Worm (Caenorhabditis elegans) whole organism, L4 larva: ENCODE results near the gene K07H8.5.
A peak's percentile ranks its signal among the peaks of the same experiment; 100 is the strongest.

Source experiments
- T20F7.1 ChIP-seq: fragments of 200-800 bp; sonication (Bioruptor generic); optimal IDR thresholded peaks from 2 replicates; lab custom pipeline; 2018; ENCODE audit warnings: mild to moderate bottlenecking, missing genetic modification characterization, missing compliant biosample characterization
- Y5F2A.4 ChIP-seq: fragments of 200-800 bp; sonication (Bioruptor generic); optimal IDR thresholded peaks from 2 replicates; lab custom pipeline; 2018; ENCODE audit warnings: mild to moderate bottlenecking, missing genetic modification characterization, missing compliant biosample characterization
- Y75B8A.6 ChIP-seq: fragments of 200-800 bp; sonication (Bioruptor generic); IDR thresholded peaks from 2 replicates; pipeline ENCODE4 v1.3.6; 2022; ENCODE audit warnings: missing genetic modification reagents, missing genetic modification characterization, missing compliant biosample characterization
- ZK546.5 ChIP-seq, 2 experiments: sonication (generic microtip); optimal IDR thresholded peaks; 2 replicates each; lab custom pipeline; 2017; ENCODE audit warnings: missing biosample characterization in 2 of 2, missing genetic modification characterization in 2 of 2
- aha-1 ChIP-seq: fragments of 150-350 bp; peaks from one replicate; lab custom pipeline; 2014; ENCODE audit warnings: missing biosample characterization, missing genetic modification characterization
- arid-1 ChIP-seq: fragments of 200-800 bp; sonication (Bioruptor generic); conservative IDR thresholded peaks from 2 replicates; pipeline ENCODE4 v1.3.6; 2022; ENCODE audit warnings: missing genetic modification reagents, missing genetic modification characterization, missing compliant biosample characterization
- ceh-62 ChIP-seq: sonication (generic microtip); optimal IDR thresholded peaks from 2 replicates; lab custom pipeline; 2017; ENCODE audit warnings: missing biosample characterization, missing genetic modification characterization
- daf-16 ChIP-seq, 3 experiments: sonication (generic microtip); optimal IDR thresholded peaks; 2 replicates each; lab custom pipeline; 2016 to 2017; ENCODE audit warnings: missing genetic modification characterization in 3 of 3, missing genetic modification reagents in 3 of 3, mild to moderate bottlenecking in 2 of 3, missing compliant biosample characterization in 2 of 3, missing biosample characterization in 1 of 3, moderate library complexity in 1 of 3
- dmd-6 ChIP-seq: fragments of 200-800 bp; sonication (Bioruptor generic); IDR thresholded peaks from 2 replicates; pipeline ENCODE4 v1.3.6; 2022; ENCODE audit warnings: missing genetic modification reagents, missing genetic modification characterization, missing compliant biosample characterization
- dpl-1 ChIP-seq: fragments of 150-350 bp; optimal IDR thresholded peaks from 2 replicates; lab custom pipeline; 2014; ENCODE audit warnings: missing biosample characterization, missing genetic modification reagents, missing genetic modification characterization
- dve-1 ChIP-seq: sonication (generic microtip); optimal IDR thresholded peaks from 2 replicates; lab custom pipeline; 2017; ENCODE audit warnings: antibody characterized with exemption, mild to moderate bottlenecking, missing genetic modification characterization, missing compliant biosample characterization; ENCODE audit not compliant: insufficient read depth
- hif-1 ChIP-seq, 2 experiments: sonication (generic microtip); optimal IDR thresholded peaks; 2 replicates each; lab custom pipeline; 2016 to 2017; ENCODE audit warnings: missing compliant biosample characterization in 2 of 2, missing genetic modification characterization in 2 of 2, missing genetic modification reagents in 2 of 2, missing genotype in 2 of 2, mild to moderate bottlenecking in 1 of 2
- hlh-11 ChIP-seq: fragments of 200-800 bp; sonication (Bioruptor generic); optimal IDR thresholded peaks from 2 replicates; lab custom pipeline; 2018; ENCODE audit warnings: mild to moderate bottlenecking, missing genetic modification characterization, missing compliant biosample characterization
- hlh-30 ChIP-seq: sonication (generic microtip); optimal IDR thresholded peaks from 2 replicates; lab custom pipeline; 2017; ENCODE audit warnings: antibody characterized with exemption, mild to moderate bottlenecking, missing genetic modification characterization, missing compliant biosample characterization; ENCODE audit not compliant: insufficient read depth
- hmg-1.1 ChIP-seq: fragments of 200-800 bp; sonication (Bioruptor generic); IDR thresholded peaks from 2 replicates; pipeline ENCODE4 v1.3.6; 2022; ENCODE audit warnings: missing genetic modification reagents, missing genetic modification characterization, missing compliant biosample characterization
- jun-1 ChIP-seq: fragments of 150-350 bp; optimal IDR thresholded peaks from 2 replicates; lab custom pipeline; 2014; ENCODE audit warnings: missing biosample characterization, missing genetic modification reagents, missing genetic modification characterization
- lin-1 ChIP-seq: fragments of 200-800 bp; sonication (Bioruptor generic); IDR thresholded peaks from 2 replicates; pipeline ENCODE4 v1.3.6; 2022; ENCODE audit warnings: missing genetic modification reagents, missing genetic modification characterization, missing compliant biosample characterization
- lin-13 ChIP-seq: fragments of 150-350 bp; optimal IDR thresholded peaks from 2 replicates; lab custom pipeline; 2014; ENCODE audit warnings: missing biosample characterization, missing genetic modification reagents, missing genetic modification characterization
- lsy-2 ChIP-seq, 2 experiments: fragments of 150-350 bp in 1 of 2; sonication (generic microtip) in 1 of 2; optimal IDR thresholded peaks; 2 replicates each; lab custom pipeline; 2014 to 2017; ENCODE audit warnings: missing biosample characterization in 2 of 2, missing genetic modification characterization in 2 of 2
- mdl-1 ChIP-seq, 2 experiments: fragments of 150-350 bp in 1 of 2; sonication (generic microtip) in 1 of 2; optimal IDR thresholded peaks; 2 replicates each; lab custom pipeline; 2014 to 2017; ENCODE audit warnings: missing biosample characterization in 2 of 2, missing genetic modification characterization in 2 of 2
- mep-1 ChIP-seq: fragments of 150-350 bp; sonication (generic microtip); optimal IDR thresholded peaks from 3 replicates; lab custom pipeline; 2014; ENCODE audit warnings: missing biosample characterization, missing genetic modification characterization
- mes-2 ChIP-seq: sonication (generic microtip); optimal IDR thresholded peaks from 2 replicates; lab custom pipeline; 2016; ENCODE audit warnings: missing genotype, mild to moderate bottlenecking, missing genetic modification characterization, missing compliant biosample characterization; ENCODE audit not compliant: poor library complexity, severe bottlenecking
- mxl-2 ChIP-seq: fragments of 200-800 bp; sonication (Bioruptor generic); conservative IDR thresholded peaks from 2 replicates; pipeline ENCODE4 v1.3.6; 2022; ENCODE audit warnings: missing genetic modification reagents, missing genetic modification characterization, missing compliant biosample characterization
- mxl-3 ChIP-seq: fragments of 200-800 bp; sonication (Bioruptor generic); optimal IDR thresholded peaks from 2 replicates; lab custom pipeline; 2018; ENCODE audit warnings: mild to moderate bottlenecking, missing genetic modification characterization, missing compliant biosample characterization
- nhr-102 ChIP-seq: sonication (generic microtip); optimal IDR thresholded peaks from 2 replicates; lab custom pipeline; 2016; ENCODE audit warnings: mild to moderate bottlenecking, missing genetic modification characterization, moderate library complexity, missing compliant biosample characterization
- nhr-11 ChIP-seq: fragments of 150-350 bp; optimal IDR thresholded peaks from 2 replicates; lab custom pipeline; 2014; ENCODE audit warnings: missing biosample characterization, missing genetic modification characterization
- nhr-28 ChIP-seq: fragments of 150-350 bp; optimal IDR thresholded peaks from 2 replicates; lab custom pipeline; 2014; ENCODE audit warnings: missing biosample characterization, missing genetic modification characterization
- nhr-48 ChIP-seq: sonication (generic microtip); optimal IDR thresholded peaks from 2 replicates; lab custom pipeline; 2016; ENCODE audit warnings: mild to moderate bottlenecking, missing genetic modification characterization, missing compliant biosample characterization
- nhr-6 ChIP-seq: fragments of 150-350 bp; optimal IDR thresholded peaks from 2 replicates; lab custom pipeline; 2014; ENCODE audit warnings: missing biosample characterization, missing genetic modification characterization
- nhr-77 ChIP-seq: fragments of 150-350 bp; optimal IDR thresholded peaks from 2 replicates; lab custom pipeline; 2014; ENCODE audit warnings: missing biosample characterization, missing genetic modification characterization
- pha-4 ChIP-seq, 2 experiments: fragments of 150-350 bp in 1 of 2; fragments of 200-800 bp in 1 of 2; sonication (Bioruptor generic) in 1 of 2; IDR thresholded peaks in 1 of 2; optimal IDR thresholded peaks in 1 of 2; 2 replicates each; pipeline versions ENCODE4 v1.3.6 to Lab custom; 2014 to 2022; ENCODE audit warnings: missing genetic modification characterization in 2 of 2, missing genetic modification reagents in 2 of 2, missing biosample characterization in 1 of 2, missing compliant biosample characterization in 1 of 2
- php-3 ChIP-seq: fragments of 200-800 bp; sonication (Bioruptor generic); IDR thresholded peaks from 2 replicates; pipeline ENCODE4 v1.3.6; 2022; ENCODE audit warnings: missing genetic modification reagents, missing genetic modification characterization, missing compliant biosample characterization
- pqm-1 ChIP-seq: sonication (generic microtip); optimal IDR thresholded peaks from 2 replicates; lab custom pipeline; 2017; ENCODE audit warnings: missing biosample characterization, missing genetic modification characterization
- rbr-2 ChIP-seq: sonication (generic microtip); optimal IDR thresholded peaks from 2 replicates; lab custom pipeline; 2016; ENCODE audit warnings: missing genotype, missing genetic modification characterization, missing compliant biosample characterization
- set-16 ChIP-seq: fragments of 200-800 bp; sonication (Bioruptor generic); IDR thresholded peaks from 2 replicates; pipeline ENCODE4 v1.3.6; 2022; ENCODE audit warnings: missing genetic modification reagents, missing genetic modification characterization, missing compliant biosample characterization
- spr-1 ChIP-seq: sonication (generic microtip); optimal IDR thresholded peaks from 2 replicates; lab custom pipeline; 2016; ENCODE audit warnings: mild to moderate bottlenecking, missing genetic modification characterization, missing compliant biosample characterization
- tra-1 ChIP-seq: fragments of 200-800 bp; sonication (Bioruptor generic); IDR thresholded peaks from 2 replicates; pipeline ENCODE4 v1.3.6; 2022; ENCODE audit warnings: missing genetic modification reagents, missing genetic modification characterization, missing compliant biosample characterization
- unc-62 ChIP-seq, 3 experiments: fragments of 150-350 bp in 1 of 3; sonication (generic microtip); optimal IDR thresholded peaks in 2 of 3; peaks in 1 of 3; 1 replicate in 1 of 3; 2 replicates in 2 of 3; lab custom pipeline; 2014 to 2017; ENCODE audit warnings: missing biosample characterization in 3 of 3, missing genetic modification characterization in 3 of 3, missing genetic modification reagents in 3 of 3, missing genotype in 1 of 3
- zfp-3 ChIP-seq: fragments of 200-800 bp; sonication (Bioruptor generic); conservative IDR thresholded peaks from 2 replicates; pipeline ENCODE4 v1.3.6; 2022; ENCODE audit warnings: missing genetic modification reagents, missing genetic modification characterization, missing compliant biosample characterization

Gene K07H8.5

DNA sequence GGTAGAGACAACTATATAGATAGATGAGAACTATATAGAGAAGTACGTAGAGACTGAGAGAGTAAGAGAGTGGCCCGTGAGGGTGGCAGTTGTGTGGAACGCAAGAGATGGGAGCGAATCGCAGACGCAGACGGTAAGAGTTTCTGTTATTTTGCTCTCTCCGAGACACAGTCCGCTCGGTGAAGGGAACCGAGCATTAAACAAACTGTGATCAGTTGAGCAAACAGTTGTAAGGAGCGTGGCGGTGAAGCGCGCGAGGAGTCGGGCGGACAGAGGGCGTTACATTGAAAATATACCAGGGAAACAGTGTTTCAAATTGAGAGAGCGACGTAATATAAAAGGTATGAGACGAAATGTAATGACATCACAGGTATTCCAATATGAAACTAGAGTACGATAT is 38.6 kb upstream of the K07H8.5 start:
- TF ChIP-seq nhr-48 (tag; lab: Kevin White, UChicago) (peak; percentile 82), pha-4 (GFP tag; IDR thresholded peaks at IDR 0.05; lab: Robert Waterston, UW) (0 out of 2 replicates have a peak, but pooled peaks have one; percentile 13), pha-4 (tag; optimal IDR thresholded peaks at IDR 0.05; lab: Kevin White, UChicago) (no peak), ceh-62 (tag; lab: Kevin White, UChicago) (no peak), daf-16 (GFP tag; optimal IDR thresholded peaks at IDR 0.05; lab: Kevin White, UChicago) (no peak), daf-16 (tag; optimal IDR thresholded peaks at IDR 0.05; lab: Kevin White, UChicago) (peak; percentile 89), Y5F2A.4 (no peak), T20F7.1 (GFP tag; lab: Kevin White, UChicago) (peak; percentile 43), dve-1 (peak; percentile 78), lin-1 (GFP tag; lab: Robert Waterston, UW) (peak; percentile 31; the same call in 1 of the 2 replicates), nhr-6 (tag; lab: Kevin White, UChicago) (peak; percentile 30), tra-1 (GFP tag; lab: Robert Waterston, UW) (peak; percentile 63; the same call in 1 of the 2 replicates), hmg-1.1 (GFP tag; lab: Robert Waterston, UW) (peak; percentile 53), Y75B8A.6 (GFP tag; lab: Robert Waterston, UW) (no peak), dmd-6 (GFP tag; lab: Robert Waterston, UW) (peak; percentile 91), nhr-77 (tag; lab: Kevin White, UChicago) (peak; percentile 33), spr-1 (tag; lab: Kevin White, UChicago) (peak; percentile 48), mes-2 (tag; lab: Kevin White, UChicago) (peak; percentile 65), lsy-2 (tag; optimal IDR thresholded peaks at IDR 0.05; lab: Kevin White, UChicago) (peak in 1 of 2 experiments; percentile 34), unc-62 (GFP tag; optimal IDR thresholded peaks at IDR 0.05 in 1 of 2; lab: Kevin White, UChicago) (peak in 1 of 2 experiments; percentile 99), unc-62 (tag; optimal IDR thresholded peaks at IDR 0.05; lab: Kevin White, UChicago) (no peak), mxl-2 (GFP tag; lab: Robert Waterston, UW) (no peak), hlh-11 (peak; percentile 96), rbr-2 (peak; percentile 48), dpl-1 (GFP tag; lab: Kevin White, UChicago) (no peak), mxl-3 (GFP tag; lab: Kevin White, UChicago) (peak; percentile 80), hlh-30 (tag; lab: Kevin White, UChicago) (peak; percentile 71), hif-1 (tag; optimal IDR thresholded peaks at IDR 0.05; lab: Kevin White, UChicago) (peak in 1 of 2 experiments; percentile 61), nhr-102 (peak; percentile 71), mep-1 (tag; lab: Kevin White, UChicago) (peak; percentile 41), ZK546.5 (tag; optimal IDR thresholded peaks at IDR 0.05; lab: Kevin White, UChicago) (no peak), mdl-1 (tag; optimal IDR thresholded peaks at IDR 0.05; lab: Kevin White, UChicago) (peak in 1 of 2 experiments; percentile 35), php-3 (GFP tag; lab: Robert Waterston, UW) (peak; percentile 64; the same call in 1 of the 2 replicates), nhr-28 (tag; lab: Kevin White, UChicago) (peak; percentile 72), nhr-11 (tag; lab: Kevin White, UChicago) (no peak), set-16 (GFP tag; lab: Robert Waterston, UW) (peak; percentile 55), pqm-1 (tag; lab: Kevin White, UChicago) (peak; percentile 21), lin-13 (peak; percentile 10), jun-1 (tag; lab: Kevin White, UChicago) (no peak), zfp-3 (GFP tag; lab: Robert Waterston, UW) (no peak), aha-1 (tag; lab: Kevin White, UChicago) (no peak), arid-1 (GFP tag; lab: Robert Waterston, UW) (peak; percentile 44; the same call in 1 of the 2 replicates)
- TF ChIP-seq, all 104 proteins: peak for 29
